Worm (Caenorhabditis elegans) whole organism, mixed stage, embryonic: ENCODE results near the gene mfsd-8.

Experiments
- lsy-2 ChIP-seq: fragments of 150-350 bp; optimal IDR thresholded peaks from 2 replicates; lab custom pipeline; 2014; ENCODE audit warnings: missing biosample characterization, missing genetic modification characterization
- mep-1 ChIP-seq: fragments of 150-350 bp; optimal IDR thresholded peaks from 2 replicates; lab custom pipeline; 2017; ENCODE audit warnings: missing biosample characterization, missing genetic modification reagents, missing genetic modification characterization, inconsistent platforms
- snpc-4 ChIP-seq: fragments of 150-350 bp; optimal IDR thresholded peaks from 2 replicates; lab custom pipeline; 2014; ENCODE audit warnings: missing biosample characterization, missing genetic modification characterization
- sptf-1 ChIP-seq: sonication (generic microtip); optimal IDR thresholded peaks from 2 replicates; lab custom pipeline; 2017; ENCODE audit warnings: mild to moderate bottlenecking, missing genetic modification characterization, moderate library complexity, missing compliant biosample characterization
- unc-62 ChIP-seq: fragments of 150-350 bp; optimal IDR thresholded peaks from 2 replicates; lab custom pipeline; 2014; ENCODE audit warnings: missing biosample characterization, missing genetic modification reagents, missing genetic modification characterization

- TF ChIP-seq sptf-1 (tag; lab: Kevin White, UChicago) (no peak), snpc-4 (tag; lab: Kevin White, UChicago) (no peak), lsy-2 (tag; lab: Kevin White, UChicago) (no peak), unc-62 (GFP tag; lab: Kevin White, UChicago) (no peak), mep-1 (tag; lab: Kevin White, UChicago) (no peak)
Observed at ce11 chrIII:3255575-3255974, 26.5 kb upstream of the mfsd-8 start, which contains the start of gene Y53G8AM.4.
